Worm (Caenorhabditis elegans): ENCODE data around the gene srt-12.

DNA sequence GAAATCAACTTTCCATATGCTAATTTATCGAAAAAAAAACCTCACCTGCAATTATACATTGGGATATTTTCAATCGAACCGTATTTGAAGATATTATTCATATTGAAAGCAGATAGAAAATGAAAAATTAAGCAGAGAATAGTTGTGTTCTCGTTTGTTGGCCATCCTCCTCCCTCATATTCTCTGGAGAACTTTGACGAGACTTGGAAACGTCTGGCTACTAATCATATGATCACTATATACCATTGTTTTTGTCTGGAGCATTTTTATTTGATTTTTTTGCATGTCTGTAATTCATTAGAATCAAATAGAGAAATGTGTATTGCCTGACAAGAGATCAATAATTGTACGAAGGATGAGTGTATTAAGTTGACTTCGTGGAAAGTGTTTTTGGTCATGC lies 22.2 kb upstream of the srt-12 start, which contains the start of gene srt-35:
- TF ChIP-seq tbx-37 (GFP tag; conservative IDR thresholded peaks at IDR 0.05), result no peak
- no peak for TF ChIP-seq ama-1 (optimal IDR thresholded peaks at IDR 0.05)
- no peak for TF ChIP-seq pes-1 (GFP tag; IDR thresholded peaks at IDR 0.05)
- TF ChIP-seq tra-4 (tag; optimal IDR thresholded peaks at IDR 0.05), result no peak
- TF ChIP-seq scrt-1 (GFP tag; IDR thresholded peaks at IDR 0.05), result no peak
- no peak for TF ChIP-seq tbx-11 (GFP tag; IDR thresholded peaks at IDR 0.05)
- no peak for TF ChIP-seq hmbx-1 (tag; optimal IDR thresholded peaks at IDR 0.05)
- no peak for TF ChIP-seq ceh-36 (tag; optimal IDR thresholded peaks at IDR 0.05)
- TF ChIP-seq B0310.2 (tag; optimal IDR thresholded peaks at IDR 0.05), result no peak
- TF ChIP-seq hnd-1 (tag; optimal IDR thresholded peaks at IDR 0.05), result no peak
